2 worm cellular contexts compared by ENCODE assay signal in genomic region chrIII:10078784-10079183, ce11.
TF ChIP-seq lines count a peak whose summit lies in the region.

No protein-coding gene starts in this region.

TF ChIP-seq in whole organism, L4 larva, 104 proteins besides CTCF, POLR2A, EP300 and RAD21:
- TF ChIP-seq zip-11 (GFP tag; IDR thresholded peaks at IDR 0.05; lab: Robert Waterston, UW): no peak
- no peak for TF ChIP-seq T26A8.4 (GFP tag; IDR thresholded peaks at IDR 0.05; lab: Robert Waterston, UW)
- TF ChIP-seq dmd-6 (GFP tag; IDR thresholded peaks at IDR 0.05; lab: Robert Waterston, UW): peak; percentile 54
- no peak for TF ChIP-seq aha-1 (tag; lab: Kevin White, UChicago)
- no peak for TF ChIP-seq dve-1 (tag; optimal IDR thresholded peaks at IDR 0.05; lab: Kevin White, UChicago; ENCODE audit: insufficient read depth)
- no peak for TF ChIP-seq zag-1 (tag; optimal IDR thresholded peaks at IDR 0.05; lab: Kevin White, UChicago)
- no peak for TF ChIP-seq nhr-111 (GFP tag; optimal IDR thresholded peaks at IDR 0.05; lab: Kevin White, UChicago)
- TF ChIP-seq hlh-11 (tag; optimal IDR thresholded peaks at IDR 0.05; lab: Kevin White, UChicago): no peak
- no peak for TF ChIP-seq F26F4.8 (GFP tag; conservative IDR thresholded peaks at IDR 0.05; lab: Robert Waterston, UW)
- no peak for TF ChIP-seq set-16 (GFP tag; IDR thresholded peaks at IDR 0.05; lab: Robert Waterston, UW)
- no peak for TF ChIP-seq hmg-1.1 (GFP tag; IDR thresholded peaks at IDR 0.05; lab: Robert Waterston, UW)
- TF ChIP-seq tra-1 (GFP tag; IDR thresholded peaks at IDR 0.05; lab: Robert Waterston, UW): peak; percentile 94
TF ChIP-seq in whole organism, L4 larva: peak in this region for 2.

TF ChIP-seq in whole organism, young adult, 124 proteins besides CTCF, POLR2A, EP300 and RAD21:
- TF ChIP-seq ztf-6 (GFP tag; IDR thresholded peaks at IDR 0.05; lab: Robert Waterston, UW) (no peak), unc-62 (GFP tag; optimal IDR thresholded peaks at IDR 0.05; lab: Kevin White, UChicago) (peak; percentile 8), let-607 (tag; optimal IDR thresholded peaks at IDR 0.05; lab: Kevin White, UChicago) (peak in 1 of 2 experiments; percentile 68), nhr-80 (tag; optimal IDR thresholded peaks at IDR 0.05; lab: Kevin White, UChicago) (peak; percentile 34)

Comparison
In these comparisons a context has a peak if more than half of its experiments do, and no peak if none do; other contexts are left out.
1. Of the 7 proteins assayed by ChIP-seq in both whole organism, young adult and whole organism, L4 larva: peak only in whole organism, young adult: unc-62; only in whole organism, L4 larva: none; in both: none; in neither: 6.